Fruit fly (Drosophila melanogaster) whole organism, embryonic: ENCODE data around the gene Lcp65Ag1.

Source experiments
- CG11723 ChIP-seq: fragments of 200-800 bp; sonication (Bioruptor generic); optimal IDR thresholded peaks from 2 replicates; lab custom pipeline; 2017; ENCODE audit warnings: missing biosample characterization, mild to moderate bottlenecking, missing genetic modification characterization
- CG12104 ChIP-seq: fragments of 200-800 bp; sonication (Bioruptor generic); optimal IDR thresholded peaks from 3 replicates; lab custom pipeline; 2016; ENCODE audit warnings: missing biosample characterization, missing genetic modification characterization
- CG12236 ChIP-seq: fragments of 200-800 bp; sonication (Bioruptor generic); optimal IDR thresholded peaks from 2 replicates; lab custom pipeline; 2016; ENCODE audit warnings: missing biosample characterization, missing genetic modification characterization
- CG12299 ChIP-seq: fragments of 200-800 bp; sonication (Bioruptor generic); optimal IDR thresholded peaks from 2 replicates; lab custom pipeline; 2018; ENCODE audit warnings: missing biosample characterization, mild to moderate bottlenecking, missing genetic modification characterization
- CG15601 ChIP-seq: fragments of 200-800 bp; sonication (Bioruptor generic); optimal IDR thresholded peaks from 3 replicates; lab custom pipeline; 2019; ENCODE audit warnings: missing biosample characterization, mild to moderate bottlenecking, missing genetic modification characterization, moderate library complexity
- CG1603 ChIP-seq: fragments of 200-800 bp; sonication (Bioruptor generic); optimal IDR thresholded peaks from 2 replicates; lab custom pipeline; 2019; ENCODE audit warnings: missing biosample characterization, mild to moderate bottlenecking, missing genetic modification characterization, moderate library complexity
- CG17385 ChIP-seq: fragments of 200-800 bp; sonication (Bioruptor generic); optimal IDR thresholded peaks from 3 replicates; lab custom pipeline; 2018; ENCODE audit warnings: missing biosample characterization, mild to moderate bottlenecking, missing genetic modification characterization
- CG17802 ChIP-seq: fragments of 200-800 bp; sonication (Bioruptor generic); optimal IDR thresholded peaks from 2 replicates; lab custom pipeline; 2018; ENCODE audit warnings: missing biosample characterization, mild to moderate bottlenecking, missing genetic modification characterization, moderate library complexity
- CG2116 ChIP-seq: fragments of 200-800 bp; sonication (Bioruptor generic); optimal IDR thresholded peaks from 3 replicates; lab custom pipeline; 2018; ENCODE audit warnings: missing biosample characterization, mild to moderate bottlenecking, missing genetic modification characterization
- CG2129 ChIP-seq: fragments of 200-800 bp; sonication (Bioruptor generic); IDR thresholded peaks from 2 replicates; pipeline ENCODE4 v1.3.6; 2022; ENCODE audit warnings: missing biosample characterization, missing genetic modification characterization; ENCODE audit not compliant: partially characterized antibody
- CG2199 ChIP-seq: fragments of 200-800 bp; sonication (Bioruptor generic); IDR thresholded peaks from 3 replicates; pipeline ENCODE4 v1.3.6; 2022; ENCODE audit warnings: missing biosample characterization, missing genetic modification characterization
- CG2712 ChIP-seq: fragments of 200-800 bp; optimal IDR thresholded peaks from 3 replicates; lab custom pipeline; 2019; ENCODE audit warnings: missing biosample characterization, mild to moderate bottlenecking, missing genetic modification characterization, moderate library complexity
- CG31441 ChIP-seq: fragments of 200-800 bp; sonication (Bioruptor generic); IDR thresholded peaks from 2 replicates; pipeline ENCODE4 v1.3.6; 2022; ENCODE audit warnings: missing biosample characterization, missing genetic modification characterization
- CG3726 ChIP-seq: fragments of 200-800 bp; sonication (Bioruptor generic); IDR thresholded peaks from 3 replicates; pipeline ENCODE4, ENCODE4 v1.3.6; 2022; ENCODE audit warnings: missing biosample characterization, missing genetic modification characterization
- CG4707 ChIP-seq: fragments of 200-800 bp; sonication (Bioruptor generic); optimal IDR thresholded peaks from 2 replicates; lab custom pipeline; 2018; ENCODE audit warnings: missing biosample characterization, mild to moderate bottlenecking, missing genetic modification characterization, moderate library complexity
- CG6683 ChIP-seq: fragments of 200-800 bp; sonication (Bioruptor generic); optimal IDR thresholded peaks from 2 replicates; lab custom pipeline; 2017; ENCODE audit warnings: missing biosample characterization, mild to moderate bottlenecking, missing genetic modification characterization, missing genetic modification reagents
- CG6689 ChIP-seq: fragments of 200-800 bp; sonication (Bioruptor generic); IDR thresholded peaks from 2 replicates; pipeline ENCODE4 v1.3.6; 2022; ENCODE audit warnings: missing biosample characterization, missing genetic modification characterization
- CG8924 ChIP-seq: fragments of 200-800 bp; optimal IDR thresholded peaks from 3 replicates; lab custom pipeline; 2019; ENCODE audit warnings: missing biosample characterization, mild to moderate bottlenecking, missing genetic modification characterization, moderate library complexity
- CG9817 ChIP-seq: fragments of 200-800 bp; sonication (Bioruptor generic); optimal IDR thresholded peaks from 2 replicates; lab custom pipeline; 2018; ENCODE audit warnings: missing biosample characterization, mild to moderate bottlenecking, missing genetic modification characterization, moderate library complexity
- D19A ChIP-seq: fragments of 200-800 bp; optimal IDR thresholded peaks from 3 replicates; lab custom pipeline; 2019; ENCODE audit warnings: missing biosample characterization, mild to moderate bottlenecking, missing genetic modification characterization, moderate library complexity
- HLH4C ChIP-seq: fragments of 200-800 bp; sonication (Bioruptor generic); IDR thresholded peaks from 3 replicates; pipeline ENCODE4 v1.3.6; 2022; ENCODE audit warnings: missing biosample characterization, missing genetic modification characterization; ENCODE audit not compliant: partially characterized antibody
- HmgZ ChIP-seq: fragments of 200-800 bp; sonication (Bioruptor generic); optimal IDR thresholded peaks from 2 replicates; lab custom pipeline; 2018; ENCODE audit warnings: missing biosample characterization, mild to moderate bottlenecking, missing genetic modification characterization
- MESR4 ChIP-seq: fragments of 200-800 bp; sonication (Bioruptor generic); optimal IDR thresholded peaks from 2 replicates; lab custom pipeline; 2018; ENCODE audit warnings: missing biosample characterization, mild to moderate bottlenecking, missing genetic modification characterization, moderate library complexity
- Nf-YA ChIP-seq: fragments of 200-800 bp; sonication (Bioruptor generic); IDR thresholded peaks from 2 replicates; pipeline ENCODE4 v1.3.6; 2022; ENCODE audit warnings: missing biosample characterization, missing genetic modification characterization
- Oaz ChIP-seq: fragments of 200-800 bp; sonication (Bioruptor generic); IDR thresholded peaks from 2 replicates; pipeline ENCODE4 v1.3.6; 2022; ENCODE audit warnings: missing biosample characterization, missing genetic modification characterization
- PHDP ChIP-seq: fragments of 200-800 bp; sonication (Bioruptor generic); optimal IDR thresholded peaks from 3 replicates; lab custom pipeline; 2018; ENCODE audit warnings: missing biosample characterization, mild to moderate bottlenecking, missing genetic modification characterization, moderate library complexity
- Taf1 ChIP-seq: fragments of 200-800 bp; sonication (Bioruptor generic); IDR thresholded peaks from 2 replicates; pipeline ENCODE4 v1.3.6; 2022; ENCODE audit warnings: missing biosample characterization, missing genetic modification characterization
- ash1 ChIP-seq: fragments of 200-800 bp; sonication (Bioruptor generic); optimal IDR thresholded peaks from 2 replicates; lab custom pipeline; 2018; ENCODE audit warnings: missing biosample characterization, mild to moderate bottlenecking, missing genetic modification characterization
- chinmo ChIP-seq: fragments of 200-800 bp; sonication (Bioruptor generic); IDR thresholded peaks from 4 replicates; pipeline ENCODE4 v1.3.6; 2022; ENCODE audit warnings: missing biosample characterization, missing genetic modification characterization; ENCODE audit not compliant: partially characterized antibody
- chm ChIP-seq: fragments of 200-800 bp; sonication (Bioruptor generic); IDR thresholded peaks from 2 replicates; pipeline ENCODE4 v1.3.6; 2022; ENCODE audit warnings: missing biosample characterization, missing genetic modification characterization
- chn ChIP-seq: fragments of 200-800 bp; sonication (Bioruptor generic); optimal IDR thresholded peaks from 2 replicates; lab custom pipeline; 2016; ENCODE audit warnings: missing biosample characterization, missing genetic modification characterization
- croc ChIP-seq: fragments of 200-800 bp; sonication (Bioruptor generic); conservative IDR thresholded peaks from 3 replicates; pipeline ENCODE4 v1.3.6; 2022; ENCODE audit warnings: missing biosample characterization, missing genetic modification characterization
- ftz-f1 ChIP-seq: fragments of 200-800 bp; sonication (Bioruptor generic); optimal IDR thresholded peaks from 2 replicates; lab custom pipeline; 2016; ENCODE audit warnings: missing biosample characterization, missing genetic modification characterization
- ind ChIP-seq: fragments of 200-800 bp; sonication (Bioruptor generic); optimal IDR thresholded peaks from 3 replicates; lab custom pipeline; 2016; ENCODE audit warnings: missing biosample characterization, missing genetic modification characterization
- jing ChIP-seq: fragments of 200-800 bp; sonication (Bioruptor generic); optimal IDR thresholded peaks from 2 replicates; lab custom pipeline; 2018; ENCODE audit warnings: missing biosample characterization, mild to moderate bottlenecking, missing genetic modification characterization
- ken ChIP-seq: fragments of 200-800 bp; sonication (Bioruptor generic); IDR thresholded peaks from 3 replicates; pipeline ENCODE4 v1.3.6; 2022; ENCODE audit warnings: missing biosample characterization, missing genetic modification characterization
- org-1 ChIP-seq: fragments of 200-800 bp; sonication (Bioruptor generic); optimal IDR thresholded peaks from 2 replicates; lab custom pipeline; 2017; ENCODE audit warnings: missing biosample characterization, missing genetic modification characterization
- p53 ChIP-seq: fragments of 200-800 bp; sonication (Bioruptor generic); optimal IDR thresholded peaks from 2 replicates; lab custom pipeline; 2016; ENCODE audit warnings: missing biosample characterization, missing genetic modification characterization
- ranshi ChIP-seq: fragments of 200-800 bp; sonication (Bioruptor generic); IDR thresholded peaks from 2 replicates; pipeline ENCODE4 v1.3.6; 2022; ENCODE audit warnings: missing biosample characterization, missing genetic modification characterization
- ro ChIP-seq: fragments of 200-800 bp; sonication (Bioruptor generic); IDR thresholded peaks from 2 replicates; pipeline ENCODE4 v1.3.6; 2022; ENCODE audit warnings: missing biosample characterization, missing genetic modification characterization
- row ChIP-seq: fragments of 200-800 bp; sonication (Bioruptor generic); IDR thresholded peaks from 3 replicates; pipeline ENCODE4 v1.3.6; 2022; ENCODE audit warnings: missing biosample characterization, missing genetic modification characterization
- run ChIP-seq: fragments of 200-800 bp; sonication (Bioruptor generic); optimal IDR thresholded peaks from 3 replicates; lab custom pipeline; 2018; ENCODE audit warnings: missing biosample characterization, mild to moderate bottlenecking, missing genetic modification characterization
- sc ChIP-seq, 3 experiments: fragments of >200 bp in 2 of 3; fragments of 200-800 bp in 1 of 3; sonication (Bioruptor generic) in 1 of 3; optimal IDR thresholded peaks; 2 replicates in 2 of 3; 3 replicates in 1 of 3; lab custom pipeline; 2017; ENCODE audit warnings: mild to moderate bottlenecking in 1 of 3, missing biosample characterization in 1 of 3, missing genetic modification characterization in 1 of 3, missing genetic modification reagents in 1 of 3
- sim ChIP-seq: fragments of 200-800 bp; sonication (Bioruptor generic); IDR thresholded peaks from 2 replicates; pipeline ENCODE4 v1.3.6; 2022; ENCODE audit warnings: missing biosample characterization, missing genetic modification characterization
- sqz ChIP-seq: fragments of 200-800 bp; sonication (Bioruptor generic); optimal IDR thresholded peaks from 3 replicates; lab custom pipeline; 2018; ENCODE audit warnings: missing biosample characterization, mild to moderate bottlenecking, missing genetic modification characterization
- sr ChIP-seq: fragments of 200-800 bp; sonication (Bioruptor generic); IDR thresholded peaks from 3 replicates; pipeline ENCODE4 v1.3.6; 2022; ENCODE audit warnings: missing biosample characterization, missing genetic modification characterization
- trem ChIP-seq: fragments of 200-800 bp; optimal IDR thresholded peaks from 3 replicates; lab custom pipeline; 2019; ENCODE audit warnings: missing biosample characterization, mild to moderate bottlenecking, missing genetic modification characterization, moderate library complexity
- tx ChIP-seq: fragments of 200-800 bp; sonication (Bioruptor generic); optimal IDR thresholded peaks from 2 replicates; lab custom pipeline; 2016; ENCODE audit warnings: missing biosample characterization, missing genetic modification characterization
- vvl ChIP-seq: fragments of 200-800 bp; sonication (Bioruptor generic); IDR thresholded peaks from 2 replicates; pipeline ENCODE4 v1.3.6; 2022; ENCODE audit warnings: missing biosample characterization, missing genetic modification characterization
- wek ChIP-seq: fragments of 200-800 bp; sonication (Bioruptor generic); optimal IDR thresholded peaks from 3 replicates; lab custom pipeline; 2018; ENCODE audit warnings: missing biosample characterization, mild to moderate bottlenecking, missing genetic modification characterization, moderate library complexity

The Lcp65Ag1 gene

DNA sequence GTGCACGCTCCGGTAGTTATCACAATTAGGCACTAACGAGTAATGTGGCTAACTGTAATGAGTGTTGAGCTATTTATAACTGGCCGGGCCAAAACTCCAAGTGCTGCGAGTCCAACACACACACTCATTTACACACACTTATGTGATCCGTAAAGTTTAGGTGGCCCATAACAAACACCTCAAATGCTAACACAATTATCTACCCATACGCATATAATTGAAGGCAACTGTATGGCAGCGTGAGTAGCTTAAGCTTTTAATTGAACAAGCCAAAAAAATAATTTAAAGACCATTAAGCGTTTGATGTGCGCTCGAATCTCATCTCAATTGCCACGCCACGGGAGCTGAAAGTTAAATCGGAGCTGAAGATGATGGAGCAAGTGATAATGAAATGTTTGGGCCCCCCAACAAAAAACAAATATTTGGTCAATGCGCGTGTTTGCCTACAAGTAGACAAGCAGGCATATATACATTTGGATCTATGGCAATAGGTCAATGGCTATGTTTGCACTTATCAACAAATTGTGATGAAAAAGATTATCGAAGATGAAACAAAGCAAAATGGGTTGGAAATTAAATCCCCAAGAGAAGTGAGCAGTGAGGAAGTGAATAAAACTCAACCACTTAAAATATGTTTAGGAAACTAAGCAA lies 5.0 kb upstream of the Lcp65Ag1 start, which contains the start of gene Cpr65Av (continued):
- TF ChIP-seq CG15601 (tag; lab: Kevin White, UChicago), result no peak
- TF ChIP-seq ind (GFP tag; lab: Kevin White, UChicago), result no peak
- TF ChIP-seq CG31441, result 0 out of 2 replicates have a peak, but pooled peaks have one; percentile 12
- TF ChIP-seq trem (tag; lab: Kevin White, UChicago), result no peak
- TF ChIP-seq HmgZ (tag; lab: Kevin White, UChicago), result no peak
- no peak for TF ChIP-seq ranshi (GFP tag; lab: Robert Waterston, UW)
- no peak for TF ChIP-seq CG2129 (GFP tag; lab: Robert Waterston, UW)
- TF ChIP-seq chinmo (GFP tag; lab: Robert Waterston, UW), result no peak
- no peak for TF ChIP-seq chm (GFP tag; lab: Robert Waterston, UW)
- TF ChIP-seq org-1 (GFP tag; lab: Kevin White, UChicago), result no peak
- TF ChIP-seq row, result no peak
- TF ChIP-seq ash1 (GFP tag; lab: Kevin White, UChicago), result no peak
- no peak for TF ChIP-seq CG12299 (tag; lab: Kevin White, UChicago)
- TF ChIP-seq PHDP (tag; lab: Kevin White, UChicago), result peak; percentile 54
- no peak for TF ChIP-seq ftz-f1 (GFP tag; lab: Kevin White, UChicago)
- TF ChIP-seq sc (optimal IDR thresholded peaks at IDR 0.05; lab: Kevin White, UChicago), result no peak
- no peak for TF ChIP-seq sc (GFP tag; optimal IDR thresholded peaks at IDR 0.05; lab: Kevin White, UChicago)
- peak; percentile 50 for TF ChIP-seq wek (GFP tag; lab: Kevin White, UChicago)
- no peak for TF ChIP-seq croc (GFP tag; lab: Robert Waterston, UW)
- TF ChIP-seq D19A, result no peak
- no peak for TF ChIP-seq p53
- TF ChIP-seq CG2199 (GFP tag; lab: Robert Waterston, UW), result no peak
- no peak for TF ChIP-seq sim (GFP tag; lab: Robert Waterston, UW)
- peak; percentile 48 for TF ChIP-seq CG1603
- no peak for TF ChIP-seq CG3726 (GFP tag; lab: Robert Waterston, UW)
- peak; percentile 43 for TF ChIP-seq sqz (GFP tag; lab: Kevin White, UChicago)
- TF ChIP-seq Oaz (GFP tag; lab: Robert Waterston, UW), result no peak
- TF ChIP-seq sr (GFP tag; lab: Robert Waterston, UW), result 0 out of 3 replicates have a peak, but pooled peaks have one; percentile 24
- TF ChIP-seq MESR4, result no peak
- no peak for TF ChIP-seq vvl (GFP tag; lab: Robert Waterston, UW)
- TF ChIP-seq CG2712, result no peak
- no peak for TF ChIP-seq ken
- TF ChIP-seq Taf1, result no peak
- no peak for TF ChIP-seq CG9817 (tag; lab: Kevin White, UChicago)
- TF ChIP-seq HLH4C, result no peak
- no peak for TF ChIP-seq ro (GFP tag; lab: Robert Waterston, UW)
- TF ChIP-seq chn, result no peak
- TF ChIP-seq CG2116 (GFP tag; lab: Kevin White, UChicago), result no peak
- no peak for TF ChIP-seq CG12236 (GFP tag; lab: Kevin White, UChicago)
- no peak for TF ChIP-seq CG8924 (tag; lab: Kevin White, UChicago)
- TF ChIP-seq CG6683 (GFP tag; lab: Kevin White, UChicago), result no peak
- TF ChIP-seq CG17802, result no peak
- no peak for TF ChIP-seq jing (GFP tag; lab: Kevin White, UChicago)
- peak; percentile 28 for TF ChIP-seq CG4707 (GFP tag; lab: Kevin White, UChicago)
- TF ChIP-seq run, result no peak
- TF ChIP-seq CG17385, result peak; percentile 2
- peak; percentile 14 for TF ChIP-seq CG12104 (GFP tag; lab: Kevin White, UChicago)
- no peak for TF ChIP-seq CG11723 (GFP tag; lab: Kevin White, UChicago)
- TF ChIP-seq CG6689 (GFP tag; lab: Robert Waterston, UW), result no peak
- TF ChIP-seq tx (GFP tag; lab: Kevin White, UChicago), result no peak
- TF ChIP-seq Nf-YA (GFP tag; lab: Robert Waterston, UW), result peak; percentile 33; the same call in 1 of the 2 replicates
